Worm (Caenorhabditis elegans): ENCODE measurements around the gene srx-5.

srx-5 gene

ce11 chrV:699489-700129, at the start of gene srx-5, which contains the start of gene ugt-29:
Gene srx-5, plus strand, starts transcription at chrV:700079.
Gene ugt-29, minus strand, starts transcription at chrV:699589.
- TF ChIP-seq dao-5 (tag; optimal IDR thresholded peaks at IDR 0.05) (no peak), him-1 (tag; optimal IDR thresholded peaks at IDR 0.05) (no peak), W03F9.2 (tag; optimal IDR thresholded peaks at IDR 0.05) (no peak)

ce11 chrV:652940-653339, 46.9 kb upstream of the srx-5 start, which contains the start of gene srj-5:
Gene srj-5, minus strand, starts transcription at chrV:653040.
- TF ChIP-seq him-1 (tag; optimal IDR thresholded peaks at IDR 0.05) (no peak), W03F9.2 (tag; optimal IDR thresholded peaks at IDR 0.05) (no peak), dao-5 (tag; optimal IDR thresholded peaks at IDR 0.05) (no peak)

DNA sequence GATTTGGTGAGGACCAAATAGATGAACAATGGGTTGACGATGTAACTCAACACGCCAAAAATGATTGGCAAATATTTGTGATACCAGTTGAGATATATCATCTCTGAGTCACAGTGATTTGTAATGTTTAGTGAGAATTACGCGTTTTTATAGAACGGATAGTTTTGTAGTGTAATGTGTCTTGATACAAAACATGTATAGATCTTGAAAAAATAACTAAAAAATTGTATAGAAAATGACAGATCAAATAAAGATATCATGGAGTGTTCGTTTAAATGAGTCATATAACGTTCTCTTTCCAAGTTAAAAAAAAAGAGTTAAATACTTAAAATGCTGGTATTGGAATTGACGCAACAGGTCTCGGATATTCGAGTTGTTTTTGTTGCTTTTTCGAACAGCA, 45.5 kb upstream of the srx-5 start, which contains the start of gene srj-6:
srj-6 (minus strand) TSS at position 101 of the 400 bp plus-strand sequence.
- TF ChIP-seq W03F9.2 (tag; optimal IDR thresholded peaks at IDR 0.05) (no peak), dao-5 (tag; optimal IDR thresholded peaks at IDR 0.05) (no peak), him-1 (tag; optimal IDR thresholded peaks at IDR 0.05) (no peak)

- TF ChIP-seq dao-5 (tag; optimal IDR thresholded peaks at IDR 0.05) (no peak), him-1 (tag; optimal IDR thresholded peaks at IDR 0.05) (no peak), W03F9.2 (tag; optimal IDR thresholded peaks at IDR 0.05) (no peak)
Measured at ce11 chrV:655823-656222, 44.1 kb upstream of the srx-5 start, which contains the start of gene srh-245. Gene srh-245, minus strand, starts transcription at chrV:655923.

DNA sequence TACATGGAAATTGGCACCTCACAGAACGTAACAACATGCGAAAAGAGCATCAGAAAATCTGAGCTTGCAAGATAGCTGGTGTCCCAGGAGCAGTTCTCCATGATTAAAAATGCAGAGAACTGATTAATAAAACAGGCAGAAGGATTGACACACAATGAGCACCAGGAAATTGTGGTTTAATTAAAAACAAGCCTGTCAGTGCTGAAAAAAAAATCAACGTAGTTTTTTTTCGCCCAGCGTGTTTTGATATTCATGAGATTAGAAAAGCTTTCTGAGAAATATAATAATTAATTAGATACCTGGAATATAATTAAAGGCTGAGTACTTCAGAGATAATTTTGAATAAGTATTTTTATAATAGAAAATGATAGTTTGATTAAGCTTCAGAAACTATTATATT, 42.2 kb upstream of the srx-5 start, which contains the start of gene srh-246:
srh-246 (minus strand) TSS at position 101 of the 400 bp plus-strand sequence.
- TF ChIP-seq dao-5 (tag; optimal IDR thresholded peaks at IDR 0.05) (no peak), W03F9.2 (tag; optimal IDR thresholded peaks at IDR 0.05) (no peak), him-1 (tag; optimal IDR thresholded peaks at IDR 0.05) (no peak)

ce11 chrV:660210-660609, 39.7 kb upstream of the srx-5 start, which contains the start of gene F31F4.17:
Gene F31F4.17, minus strand, starts transcription at chrV:660310.
- TF ChIP-seq dao-5 (tag; optimal IDR thresholded peaks at IDR 0.05): no peak
- TF ChIP-seq him-1 (tag; optimal IDR thresholded peaks at IDR 0.05): no peak
- no peak for TF ChIP-seq W03F9.2 (tag; optimal IDR thresholded peaks at IDR 0.05)

ce11 chrV:664337-664847, 35.5 kb upstream of the srx-5 start, which contains the start of the genes F31F4.11 and srh-266:
Gene F31F4.11, minus strand, starts transcription at chrV:664437.
Gene srh-266, plus strand, starts transcription at chrV:664797.
- TF ChIP-seq dao-5 (tag; optimal IDR thresholded peaks at IDR 0.05) (no peak), W03F9.2 (tag; optimal IDR thresholded peaks at IDR 0.05) (no peak), him-1 (tag; optimal IDR thresholded peaks at IDR 0.05) (no peak)

DNA sequence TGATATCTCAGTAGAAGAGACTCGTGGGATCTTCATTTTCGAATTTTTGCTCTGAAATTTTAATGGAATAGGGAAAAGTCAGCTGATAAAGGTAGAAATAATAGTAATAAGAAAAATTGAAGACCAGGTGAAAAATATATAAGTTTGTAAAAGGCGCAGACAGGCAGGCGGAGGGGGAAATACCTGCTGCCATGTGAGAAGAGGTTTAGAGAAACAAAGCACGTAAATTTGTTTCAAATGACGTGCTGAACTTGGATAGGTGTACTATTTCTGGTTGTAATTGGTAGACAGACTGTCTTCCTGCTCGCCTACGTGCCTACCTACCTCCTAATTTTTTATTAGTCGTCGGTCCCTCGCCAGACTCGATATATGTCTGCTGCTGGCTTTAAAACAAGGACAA, 32.4 kb upstream of the srx-5 start, which contains the start of gene nhr-180:
nhr-180 (minus strand) TSS at position 52 of the 400 bp plus-strand sequence.
- TF ChIP-seq him-1 (tag; optimal IDR thresholded peaks at IDR 0.05): no peak
- TF ChIP-seq W03F9.2 (tag; optimal IDR thresholded peaks at IDR 0.05): no peak
- TF ChIP-seq dao-5 (tag; optimal IDR thresholded peaks at IDR 0.05): no peak

DNA sequence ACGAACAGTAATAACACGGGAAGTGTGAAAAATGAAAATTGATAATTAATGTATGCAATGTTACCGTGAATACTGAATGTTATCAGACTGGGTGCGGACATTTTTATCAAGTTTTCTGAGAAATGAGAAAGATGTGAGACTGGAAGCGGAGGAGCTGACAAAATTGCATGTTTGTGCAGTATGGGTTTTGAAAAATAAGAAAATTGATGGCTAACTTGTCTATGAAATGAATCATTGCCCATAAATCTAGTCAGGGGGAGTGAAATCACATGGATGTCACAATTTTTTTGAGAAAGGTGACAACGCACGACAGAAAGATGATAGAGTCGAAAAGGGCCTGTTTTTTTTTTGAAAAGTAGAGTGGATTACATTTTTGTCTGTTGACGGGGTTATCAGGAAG, 28.5 kb upstream of the srx-5 start, which contains the start of gene sru-24:
sru-24 (minus strand) TSS at position 101 of the 400 bp plus-strand sequence.
- TF ChIP-seq dao-5 (tag; optimal IDR thresholded peaks at IDR 0.05): no peak
- TF ChIP-seq W03F9.2 (tag; optimal IDR thresholded peaks at IDR 0.05): no peak
- TF ChIP-seq him-1 (tag; optimal IDR thresholded peaks at IDR 0.05): no peak

DNA sequence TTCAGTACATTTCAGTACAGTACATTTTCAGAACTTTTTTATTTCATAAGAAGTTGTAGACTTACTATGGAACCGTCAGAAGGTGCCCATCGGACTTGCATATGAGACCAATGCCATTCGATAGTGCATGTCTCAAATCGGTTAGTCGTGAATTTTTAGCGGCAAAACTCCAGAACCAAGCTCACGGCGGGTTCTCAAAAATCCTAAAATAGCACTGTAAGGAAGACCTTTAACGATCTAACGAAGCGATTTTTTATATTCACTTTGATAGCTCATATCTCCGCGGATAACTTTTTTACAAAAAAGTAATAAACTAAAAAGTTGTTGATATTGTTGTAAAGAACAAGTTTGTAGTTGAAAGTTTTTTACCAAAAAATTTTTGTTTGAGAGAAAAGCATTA, 25.7 kb upstream of the srx-5 start, which contains the start of gene sru-25:
sru-25 (minus strand) TSS at position 101 of the 400 bp plus-strand sequence.
- TF ChIP-seq him-1 (tag; optimal IDR thresholded peaks at IDR 0.05): no peak
- TF ChIP-seq dao-5 (tag; optimal IDR thresholded peaks at IDR 0.05): no peak
- TF ChIP-seq W03F9.2 (tag; optimal IDR thresholded peaks at IDR 0.05): no peak

DNA sequence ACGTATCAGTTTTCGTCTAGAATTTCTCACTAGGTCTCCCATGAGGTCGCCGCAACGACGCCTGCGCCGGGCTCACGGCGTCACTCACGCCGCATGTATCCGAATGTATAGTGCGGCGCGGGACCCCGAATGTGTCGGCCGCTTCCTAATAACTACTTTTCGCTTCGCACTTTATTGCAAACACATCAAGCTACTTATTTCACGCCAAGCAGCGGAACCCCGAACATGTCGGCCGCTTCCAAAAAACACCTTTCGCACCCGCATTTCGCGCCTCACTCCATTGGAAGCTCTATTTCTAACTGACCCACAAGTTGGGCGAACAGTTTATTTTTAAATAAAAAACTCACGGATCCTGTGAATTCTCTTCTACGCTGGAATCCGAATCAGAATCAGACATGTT, 23.8 kb upstream of the srx-5 start:
- TF ChIP-seq dao-5 (tag; optimal IDR thresholded peaks at IDR 0.05): no peak
- TF ChIP-seq W03F9.2 (tag; optimal IDR thresholded peaks at IDR 0.05): no peak
- no peak for TF ChIP-seq him-1 (tag; optimal IDR thresholded peaks at IDR 0.05)

ce11 chrV:676550-677084, 23.3 kb upstream of the srx-5 start, which contains the start of the genes fbxa-72 and srx-21:
Gene fbxa-72, minus strand, starts transcription at chrV:676753.
Gene srx-21, plus strand, starts transcription at chrV:677034.
- peak; percentile 4 for TF ChIP-seq W03F9.2 (tag; optimal IDR thresholded peaks at IDR 0.05)
- no peak for TF ChIP-seq him-1 (tag; optimal IDR thresholded peaks at IDR 0.05)

DNA sequence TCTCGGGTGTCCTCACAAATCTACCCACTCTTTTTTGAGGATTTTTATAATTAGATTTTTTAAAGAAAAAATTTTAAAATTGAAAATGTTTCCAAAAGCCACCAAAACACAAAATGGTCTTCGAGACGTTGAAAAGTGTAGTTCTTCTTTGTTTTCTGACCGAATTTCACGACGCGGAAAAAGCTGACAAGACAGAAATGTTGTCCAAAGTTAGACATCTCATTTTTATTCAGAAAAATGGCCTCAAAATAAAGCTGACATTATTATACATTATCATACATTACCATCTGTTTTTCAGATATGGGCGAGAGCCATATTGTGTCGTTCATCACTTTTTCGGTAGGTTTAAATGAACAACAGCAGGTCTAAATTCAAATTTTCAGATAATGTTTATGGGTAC, 20.2 kb upstream of the srx-5 start, which contains the start of gene srx-22:
srx-22 (plus strand) TSS at position 301 of the 400 bp plus-strand sequence.
- TF ChIP-seq W03F9.2 (tag; optimal IDR thresholded peaks at IDR 0.05) (no peak), dao-5 (tag; optimal IDR thresholded peaks at IDR 0.05) (no peak), him-1 (tag; optimal IDR thresholded peaks at IDR 0.05) (no peak)

DNA sequence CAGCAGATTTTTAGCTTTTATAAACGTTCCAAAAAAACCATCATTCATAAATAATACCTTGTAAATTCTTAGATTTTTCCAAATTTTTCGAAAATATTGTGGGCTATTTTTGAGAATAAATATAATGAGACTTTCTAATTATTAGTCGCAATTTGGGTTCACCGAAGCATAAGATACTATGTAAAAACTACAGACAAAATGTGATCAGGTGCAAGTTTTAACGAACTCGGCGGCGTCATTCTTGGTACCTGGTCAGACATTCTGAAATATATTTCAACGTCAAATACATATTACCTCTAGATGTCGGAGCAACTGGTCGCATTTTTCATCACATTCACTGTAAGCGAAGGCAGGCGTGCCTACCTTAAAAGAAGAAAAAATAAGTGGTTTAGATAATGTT, 17.8 kb upstream of the srx-5 start, which contains the start of gene srx-23:
srx-23 (plus strand) TSS at position 301 of the 400 bp plus-strand sequence.
- TF ChIP-seq him-1 (tag; optimal IDR thresholded peaks at IDR 0.05) (no peak), W03F9.2 (tag; optimal IDR thresholded peaks at IDR 0.05) (no peak), dao-5 (tag; optimal IDR thresholded peaks at IDR 0.05) (no peak)
